Fruit fly (Drosophila melanogaster): ENCODE data around the gene Jhbp4.
A peak's percentile ranks its signal among the peaks of the same experiment; 100 is the strongest.

Gene Jhbp4

dm6 chr3R:16050621-16051328 lies 7.5 kb downstream of the Jhbp4 start, which contains the start of gene msps (continued):
- TF ChIP-seq CG12744 (GFP tag; optimal IDR thresholded peaks at IDR 0.05): no peak
- TF ChIP-seq pnt (GFP tag; optimal IDR thresholded peaks at IDR 0.05): no peak
- no peak for TF ChIP-seq CG34376 (GFP tag; optimal IDR thresholded peaks at IDR 0.05)
- no peak for TF ChIP-seq p53 (GFP tag; optimal IDR thresholded peaks at IDR 0.05)
- no peak for TF ChIP-seq az2 (GFP tag; optimal IDR thresholded peaks at IDR 0.05)
- TF ChIP-seq MBD-R2 (GFP tag; IDR thresholded peaks at IDR 0.05): peak; percentile 82
- TF ChIP-seq D19A (tag; optimal IDR thresholded peaks at IDR 0.05): no peak
- no peak for TF ChIP-seq lilli (GFP tag; optimal IDR thresholded peaks at IDR 0.05)
- TF ChIP-seq tgo (GFP tag; IDR thresholded peaks at IDR 0.05): no peak
- no peak for TF ChIP-seq CG4424 (GFP tag; optimal IDR thresholded peaks at IDR 0.05)
- no peak for TF ChIP-seq Sry-β (GFP tag; optimal IDR thresholded peaks at IDR 0.05)
- TF ChIP-seq TFAM (GFP tag; optimal IDR thresholded peaks at IDR 0.05): no peak
- no peak for TF ChIP-seq CG1529 (GFP tag; optimal IDR thresholded peaks at IDR 0.05)
- TF ChIP-seq vfl (GFP tag; optimal IDR thresholded peaks at IDR 0.05): no peak
- TF ChIP-seq Xbp1 (GFP tag; optimal IDR thresholded peaks at IDR 0.05): no peak
- TF ChIP-seq luna (GFP tag; optimal IDR thresholded peaks at IDR 0.05): no peak
- no peak for TF ChIP-seq CG7786 (GFP tag; optimal IDR thresholded peaks at IDR 0.05)
- no peak for TF ChIP-seq CG10654 (GFP tag; optimal IDR thresholded peaks at IDR 0.05)
- no peak for TF ChIP-seq NFAT (GFP tag; IDR thresholded peaks at IDR 0.05)
- no peak for TF ChIP-seq CG4404 (GFP tag; IDR thresholded peaks at IDR 0.05)
- no peak for TF ChIP-seq fd102C (GFP tag; optimal IDR thresholded peaks at IDR 0.05)
- peak in 1 of 3 experiments; percentile 1 for TF ChIP-seq Stat92E (GFP tag; optimal IDR thresholded peaks at IDR 0.05)
- no peak for TF ChIP-seq fu2 (GFP tag; optimal IDR thresholded peaks at IDR 0.05)
- peak; percentile 55 for TF ChIP-seq MESR4 (GFP tag; optimal IDR thresholded peaks at IDR 0.05)
- TF ChIP-seq CG13123 (GFP tag; optimal IDR thresholded peaks at IDR 0.05): no peak
- TF ChIP-seq Sox102F (GFP tag; optimal IDR thresholded peaks at IDR 0.05): no peak
- TF ChIP-seq CG6813 (GFP tag; optimal IDR thresholded peaks at IDR 0.05): no peak
- TF ChIP-seq E2f1 (GFP tag; IDR thresholded peaks at IDR 0.05): no peak
- TF ChIP-seq Lpt (GFP tag; optimal IDR thresholded peaks at IDR 0.05): no peak
- no peak for TF ChIP-seq jing (GFP tag; optimal IDR thresholded peaks at IDR 0.05)
- no peak for TF ChIP-seq HLHmδ (GFP tag; optimal IDR thresholded peaks at IDR 0.05)
- TF ChIP-seq CG11695 (GFP tag; IDR thresholded peaks at IDR 0.05): no peak
- no peak for TF ChIP-seq dpn (GFP tag; optimal IDR thresholded peaks at IDR 0.05)
- no peak for TF ChIP-seq btn (GFP tag; optimal IDR thresholded peaks at IDR 0.05)
- no peak for TF ChIP-seq CG1024 (GFP tag; IDR thresholded peaks at IDR 0.05)
- no peak for TF ChIP-seq CG9727 (GFP tag; optimal IDR thresholded peaks at IDR 0.05)
- no peak for TF ChIP-seq CG10431 (GFP tag; optimal IDR thresholded peaks at IDR 0.05)
- TF ChIP-seq CG10366 (GFP tag; IDR thresholded peaks at IDR 0.05): no peak
- TF ChIP-seq CoRest (tag; optimal IDR thresholded peaks at IDR 0.05): no peak
- TF ChIP-seq BEAF-32 (GFP tag; optimal IDR thresholded peaks at IDR 0.05): peak; percentile 43
- no peak for TF ChIP-seq CG1832 (GFP tag; optimal IDR thresholded peaks at IDR 0.05)
- TF ChIP-seq ro (GFP tag; IDR thresholded peaks at IDR 0.05): no peak
- TF ChIP-seq CG4854 (GFP tag; optimal IDR thresholded peaks at IDR 0.05): no peak
- TF ChIP-seq Blimp-1 (GFP tag; optimal IDR thresholded peaks at IDR 0.05): no peak
- TF ChIP-seq run (tag; optimal IDR thresholded peaks at IDR 0.05): no peak
- TF ChIP-seq CG7963 (GFP tag; IDR thresholded peaks at IDR 0.05; ENCODE audit: partially characterized antibody): peak; percentile 89
- no peak for TF ChIP-seq CG12942 (GFP tag; optimal IDR thresholded peaks at IDR 0.05)
- TF ChIP-seq yki (optimal IDR thresholded peaks at IDR 0.05): no peak
- no peak for TF ChIP-seq CG13296 (GFP tag; optimal IDR thresholded peaks at IDR 0.05)
- no peak for TF ChIP-seq sisA (GFP tag; IDR thresholded peaks at IDR 0.05)
- TF ChIP-seq Hmx (GFP tag; optimal IDR thresholded peaks at IDR 0.05): no peak
